Worm (Caenorhabditis elegans) whole organism, mixed stage, embryonic: ENCODE results near the gene gcy-23.

ENCODE experiments used
- blmp-1 ChIP-seq: fragments of 150-350 bp; optimal IDR thresholded peaks from 2 replicates; lab custom pipeline; 2014; ENCODE audit warnings: missing biosample characterization, missing genetic modification characterization
- ces-1 ChIP-seq: fragments of 150-350 bp; optimal IDR thresholded peaks from 2 replicates; lab custom pipeline; 2014; ENCODE audit warnings: missing biosample characterization, missing genetic modification reagents, missing genetic modification characterization
- elt-1 ChIP-seq: sonication (generic microtip); optimal IDR thresholded peaks from 2 replicates; lab custom pipeline; 2017; ENCODE audit warnings: missing genetic modification characterization, mild to moderate bottlenecking, missing compliant biosample characterization, antibody characterized with exemption, moderate library complexity, borderline replicate concordance; ENCODE audit not compliant: insufficient read depth
- elt-3 ChIP-seq: fragments of 150-350 bp; optimal IDR thresholded peaks from 2 replicates; lab custom pipeline; 2014; ENCODE audit warnings: missing biosample characterization, missing genetic modification characterization
- hlh-1 ChIP-seq: fragments of 150-350 bp; optimal IDR thresholded peaks from 2 replicates; lab custom pipeline; 2014; ENCODE audit warnings: missing biosample characterization, missing genetic modification reagents, missing genetic modification characterization
- lsy-2 ChIP-seq: fragments of 150-350 bp; optimal IDR thresholded peaks from 2 replicates; lab custom pipeline; 2014; ENCODE audit warnings: missing biosample characterization, missing genetic modification characterization
- nhr-28 ChIP-seq: fragments of 150-350 bp; optimal IDR thresholded peaks from 2 replicates; lab custom pipeline; 2014; ENCODE audit warnings: missing biosample characterization, missing genetic modification characterization
- nhr-76 ChIP-seq: sonication (generic microtip); optimal IDR thresholded peaks from 2 replicates; lab custom pipeline; 2017; ENCODE audit warnings: missing biosample characterization, missing genetic modification characterization
- pha-4 ChIP-seq: fragments of 150-350 bp; optimal IDR thresholded peaks from 2 replicates; lab custom pipeline; 2018; ENCODE audit warnings: missing biosample characterization, missing genetic modification reagents, missing genetic modification characterization
- sptf-1 ChIP-seq: sonication (generic microtip); optimal IDR thresholded peaks from 2 replicates; lab custom pipeline; 2017; ENCODE audit warnings: mild to moderate bottlenecking, missing genetic modification characterization, moderate library complexity, missing compliant biosample characterization
- unc-39 ChIP-seq: fragments of 150-350 bp; optimal IDR thresholded peaks from 2 replicates; lab custom pipeline; 2014; ENCODE audit warnings: missing biosample characterization, missing genetic modification characterization
- ztf-11 ChIP-seq: fragments of 150-350 bp; optimal IDR thresholded peaks from 2 replicates; lab custom pipeline; 2014; ENCODE audit warnings: missing biosample characterization, missing genetic modification characterization

- TF ChIP-seq lsy-2 (tag; lab: Kevin White, UChicago) (no peak), nhr-28 (tag; lab: Kevin White, UChicago) (no peak), blmp-1 (tag; lab: Kevin White, UChicago) (no peak), pha-4 (tag; lab: Kevin White, UChicago) (no peak), elt-1 (no peak), unc-39 (no peak), elt-3 (tag; lab: Kevin White, UChicago) (no peak), ces-1 (GFP tag; lab: Kevin White, UChicago) (no peak), nhr-76 (tag; lab: Kevin White, UChicago) (no peak), ztf-11 (tag; lab: Kevin White, UChicago) (no peak), hlh-1 (tag; lab: Kevin White, UChicago) (no peak), sptf-1 (tag; lab: Kevin White, UChicago) (no peak)
Observed at ce11 chrIV:3261761-3262160, 27.4 kb downstream of the gcy-23 start.
